Worm (Caenorhabditis elegans): ENCODE measurements around the gene ZK896.1.

- TF ChIP-seq pha-4 (tag; optimal IDR thresholded peaks at IDR 0.05) (no peak), elt-2 (tag; optimal IDR thresholded peaks at IDR 0.05) (no peak), C38D4.7 (GFP tag; optimal IDR thresholded peaks at IDR 0.05) (no peak), ceh-24 (tag; optimal IDR thresholded peaks at IDR 0.05) (no peak), pha-2 (tag; optimal IDR thresholded peaks at IDR 0.05) (no peak), pqm-1 (tag; optimal IDR thresholded peaks at IDR 0.05) (no peak), che-1 (tag; optimal IDR thresholded peaks at IDR 0.05) (no peak), nhr-232 (tag; optimal IDR thresholded peaks at IDR 0.05) (no peak), pag-3 (tag; optimal IDR thresholded peaks at IDR 0.05; ENCODE audit: borderline replicate concordance) (no peak), ref-2 (tag; optimal IDR thresholded peaks at IDR 0.05) (no peak), ceh-2 (tag; optimal IDR thresholded peaks at IDR 0.05) (no peak)
Measured at ce11 chrIV:12891080-12891479, 15.9 kb upstream of the ZK896.1 start.
